Worm (Caenorhabditis elegans) whole organism, mixed stage, embryonic: ENCODE data around the gene arl-1.

Experiments
- lin-13 ChIP-seq: fragments of 150-350 bp; optimal IDR thresholded peaks from 2 replicates; lab custom pipeline; 2014; ENCODE audit warnings: missing biosample characterization, missing genetic modification characterization
- nhr-2 ChIP-seq: fragments of 150-350 bp; optimal IDR thresholded peaks from 2 replicates; lab custom pipeline; 2014; ENCODE audit warnings: missing biosample characterization, missing genetic modification characterization
- nhr-237 ChIP-seq: fragments of 150-350 bp; optimal IDR thresholded peaks from 2 replicates; lab custom pipeline; 2014; ENCODE audit warnings: missing biosample characterization, missing genetic modification characterization
- nhr-76 ChIP-seq: sonication (generic microtip); optimal IDR thresholded peaks from 2 replicates; lab custom pipeline; 2017; ENCODE audit warnings: missing biosample characterization, missing genetic modification characterization
- snpc-4 ChIP-seq: fragments of 150-350 bp; optimal IDR thresholded peaks from 2 replicates; lab custom pipeline; 2014; ENCODE audit warnings: missing biosample characterization, missing genetic modification characterization
- unc-39 ChIP-seq: fragments of 150-350 bp; optimal IDR thresholded peaks from 2 replicates; lab custom pipeline; 2014; ENCODE audit warnings: missing biosample characterization, missing genetic modification characterization
- unc-62 ChIP-seq: fragments of 150-350 bp; optimal IDR thresholded peaks from 2 replicates; lab custom pipeline; 2014; ENCODE audit warnings: missing biosample characterization, missing genetic modification reagents, missing genetic modification characterization
- zip-8 ChIP-seq: fragments of 150-350 bp; optimal IDR thresholded peaks from 2 replicates; lab custom pipeline; 2014; ENCODE audit warnings: missing biosample characterization, missing genetic modification characterization

DNA sequence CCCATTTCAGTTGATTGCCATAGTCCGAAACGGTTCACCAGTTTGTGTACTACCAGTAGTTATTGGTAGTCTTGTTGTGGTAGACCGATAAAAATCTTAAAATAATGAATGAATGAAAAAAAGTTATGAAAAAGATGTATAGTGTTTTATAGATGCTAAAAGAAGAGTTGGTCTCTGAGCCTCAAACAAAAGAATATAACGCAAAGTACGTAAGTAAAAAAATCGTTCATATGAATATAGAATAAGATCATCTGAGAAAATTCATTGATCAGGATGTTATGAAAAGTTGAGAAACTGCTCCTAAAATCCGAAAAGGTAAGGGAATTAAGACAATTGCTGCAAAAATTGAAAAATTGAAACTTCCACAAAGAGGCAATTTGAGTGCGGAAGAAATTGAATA is 35.7 kb downstream of the arl-1 start, which contains the start of gene chhy-1:
- no peak for TF ChIP-seq snpc-4 (tag; lab: Kevin White, UChicago)
- TF ChIP-seq zip-8 (tag; lab: Kevin White, UChicago): no peak
- TF ChIP-seq unc-39: no peak
- no peak for TF ChIP-seq nhr-2 (tag; lab: Kevin White, UChicago)
- TF ChIP-seq nhr-76: no peak
- TF ChIP-seq lin-13 (tag; lab: Kevin White, UChicago): no peak
- no peak for TF ChIP-seq unc-62 (GFP tag; lab: Kevin White, UChicago)
- no peak for TF ChIP-seq nhr-237 (tag; lab: Kevin White, UChicago)
